Worm (Caenorhabditis elegans): ENCODE data around the gene sox-2.

sox-2 gene

DNA sequence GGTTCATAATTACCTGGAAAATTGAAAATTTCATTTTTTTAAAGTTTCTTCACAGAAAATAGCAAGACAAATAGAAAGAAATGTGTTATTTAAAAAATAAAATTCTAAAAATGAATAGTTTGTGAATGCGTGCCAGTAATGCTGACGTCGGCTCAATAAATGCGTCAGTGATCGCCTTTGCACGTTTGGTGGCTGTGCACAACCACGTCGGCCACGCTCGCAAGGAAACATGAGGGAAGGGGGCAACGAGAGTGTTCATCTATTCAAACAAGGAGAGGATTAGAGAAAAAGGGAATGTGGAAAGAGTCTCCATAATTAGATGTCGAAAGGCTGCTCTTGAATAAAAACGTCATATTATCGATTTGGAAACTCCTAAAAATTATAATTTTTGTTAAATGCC is 37.4 kb upstream of the sox-2 start, which contains the start of gene uggt-1 (continued):
- TF ChIP-seq nhr-120 (GFP tag; IDR thresholded peaks at IDR 0.05) (no peak), aptf-2 (GFP tag; conservative IDR thresholded peaks at IDR 0.05) (no peak), F33H1.4 (GFP tag; IDR thresholded peaks at IDR 0.05) (no peak), ceh-100 (GFP tag; IDR thresholded peaks at IDR 0.05) (peak; percentile 32; the same call in 1 of the 2 replicates), B0261.1 (tag; optimal IDR thresholded peaks at IDR 0.05) (peak; percentile 7), hsf-1 (GFP tag; IDR thresholded peaks at IDR 0.05) (no peak), K11D2.4 (GFP tag; IDR thresholded peaks at IDR 0.05) (peak; percentile 84), F57A8.1 (GFP tag; optimal IDR thresholded peaks at IDR 0.05) (no peak), madf-8 (GFP tag; conservative IDR thresholded peaks at IDR 0.05) (no peak), F55B11.4 (tag; optimal IDR thresholded peaks at IDR 0.05; ENCODE audit: borderline replicate concordance, insufficient read depth) (no peak), F57C9.4 (tag; optimal IDR thresholded peaks at IDR 0.05) (no peak), aptf-3 (GFP tag; IDR thresholded peaks at IDR 0.05) (no peak), Y56A3A.18 (GFP tag; IDR thresholded peaks at IDR 0.05) (0 out of 2 replicates have a peak, but pooled peaks have one; percentile 69), T07F8.4 (tag; optimal IDR thresholded peaks at IDR 0.05) (no peak), B0336.3 (GFP tag; IDR thresholded peaks at IDR 0.05) (no peak), dpl-1 (GFP tag; optimal IDR thresholded peaks at IDR 0.05) (no peak), zim-3 (tag; optimal IDR thresholded peaks at IDR 0.05) (no peak), pha-4 (tag; optimal IDR thresholded peaks at IDR 0.05) (no peak), lin-54 (GFP tag; optimal IDR thresholded peaks at IDR 0.05) (no peak), K12H6.12 (tag; optimal IDR thresholded peaks at IDR 0.05) (peak; percentile 83), ceh-79 (tag; optimal IDR thresholded peaks at IDR 0.05) (no peak), mcd-1 (GFP tag; IDR thresholded peaks at IDR 0.05) (peak; percentile 75), egl-18 (GFP tag; IDR thresholded peaks at IDR 0.05) (0 out of 2 replicates have a peak, but pooled peaks have one; percentile 46), hlh-12 (tag; optimal IDR thresholded peaks at IDR 0.05) (no peak), somi-1 (GFP tag; optimal IDR thresholded peaks at IDR 0.05) (peak; percentile 72), ceh-91 (GFP tag; IDR thresholded peaks at IDR 0.05) (no peak), Y67H2A.10 (GFP tag; conservative IDR thresholded peaks at IDR 0.05) (no peak), lsl-1 (GFP tag; optimal IDR thresholded peaks at IDR 0.05) (no peak), rec-8 (tag; optimal IDR thresholded peaks at IDR 0.05) (no peak), ZK185.1 (tag; optimal IDR thresholded peaks at IDR 0.05; ENCODE audit: poor library complexity, severe bottlenecking) (peak; percentile 88), cebp-2 (GFP tag; IDR thresholded peaks at IDR 0.05) (no peak), hmg-20 (GFP tag; IDR thresholded peaks at IDR 0.05) (0 out of 2 replicates have a peak, but pooled peaks have one; percentile 44), lin-26 (GFP tag; IDR thresholded peaks at IDR 0.05) (no peak), egrh-3 (GFP tag; IDR thresholded peaks at IDR 0.05) (no peak), sptf-2 (GFP tag; optimal IDR thresholded peaks at IDR 0.05) (peak; percentile 27), him-1 (tag; optimal IDR thresholded peaks at IDR 0.05) (no peak), attf-5 (GFP tag; optimal IDR thresholded peaks at IDR 0.05) (peak; percentile 93), ztf-3 (GFP tag; optimal IDR thresholded peaks at IDR 0.05) (no peak), attf-3 (GFP tag; conservative IDR thresholded peaks at IDR 0.05) (no peak), ccch-3 (GFP tag; optimal IDR thresholded peaks at IDR 0.05) (no peak), nhr-90 (tag; optimal IDR thresholded peaks at IDR 0.05) (peak; percentile 42), gei-17 (GFP tag; optimal IDR thresholded peaks at IDR 0.05) (peak; percentile 69), attf-6 (GFP tag; IDR thresholded peaks at IDR 0.05) (no peak), repo-1 (tag; optimal IDR thresholded peaks at IDR 0.05) (no peak), snpc-4 (GFP tag; optimal IDR thresholded peaks at IDR 0.05) (peak; percentile 15), snpc-4 (tag; optimal IDR thresholded peaks at IDR 0.05) (peak in 1 of 4 experiments; percentile 79), dpff-1 (tag; optimal IDR thresholded peaks at IDR 0.05) (no peak), C06A6.2 (GFP tag; conservative IDR thresholded peaks at IDR 0.05) (no peak), unc-130 (GFP tag; optimal IDR thresholded peaks at IDR 0.05) (no peak)
